Fruit fly (Drosophila melanogaster): Measurements from ENCODE around the gene Tgs1.

The Tgs1 gene

dm6 chr3R:18252578-18252977, 2.8 kb upstream of the Tgs1 start, which contains the start of gene CG12320:
Gene CG12320, minus strand, starts transcription at chr3R:18252734.
- TF ChIP-seq CG15710 (tag; optimal IDR thresholded peaks at IDR 0.05), result no peak
- TF ChIP-seq CG32121 (GFP tag; IDR thresholded peaks at IDR 0.05), result no peak

- TF ChIP-seq CG34367 (tag; optimal IDR thresholded peaks at IDR 0.05), result no peak
- TF ChIP-seq Pif1A (GFP tag; optimal IDR thresholded peaks at IDR 0.05), result no peak
- TF ChIP-seq D1 (tag; optimal IDR thresholded peaks at IDR 0.05), result no peak
- no peak for TF ChIP-seq CG13204 (GFP tag; optimal IDR thresholded peaks at IDR 0.05)
- no peak for TF ChIP-seq CG32121 (GFP tag; IDR thresholded peaks at IDR 0.05)
Observed at dm6 chr3R:18260016-18260415, 4.7 kb downstream of the Tgs1 start.

dm6 chr3R:18261602-18262001, 6.3 kb downstream of the Tgs1 start:
- TF ChIP-seq CG8159 (tag; optimal IDR thresholded peaks at IDR 0.05) (no peak), CG17806 (tag; optimal IDR thresholded peaks at IDR 0.05) (no peak), CG15710 (tag; optimal IDR thresholded peaks at IDR 0.05) (no peak), CG9948 (tag; optimal IDR thresholded peaks at IDR 0.05) (no peak), EcR (GFP tag; optimal IDR thresholded peaks at IDR 0.05) (no peak), CG13204 (GFP tag; optimal IDR thresholded peaks at IDR 0.05) (no peak), Pif1A (GFP tag; optimal IDR thresholded peaks at IDR 0.05) (no peak), Snoo (tag; optimal IDR thresholded peaks at IDR 0.05) (no peak), fd96Ca (GFP tag; IDR thresholded peaks at IDR 0.05) (no peak), Pif1B (GFP tag; optimal IDR thresholded peaks at IDR 0.05) (no peak), CG14655 (GFP tag; optimal IDR thresholded peaks at IDR 0.05) (no peak), CG8301 (tag; optimal IDR thresholded peaks at IDR 0.05) (no peak), rn (GFP tag; IDR thresholded peaks at IDR 0.05) (no peak)

- TF ChIP-seq CG34367 (tag; optimal IDR thresholded peaks at IDR 0.05), result no peak
- no peak for TF ChIP-seq CG15710 (tag; optimal IDR thresholded peaks at IDR 0.05)
- no peak for TF ChIP-seq D1 (tag; optimal IDR thresholded peaks at IDR 0.05)
- no peak for TF ChIP-seq CG32121 (GFP tag; IDR thresholded peaks at IDR 0.05)
- TF ChIP-seq CG8159 (tag; optimal IDR thresholded peaks at IDR 0.05), result no peak
- no peak for TF ChIP-seq CG13204 (GFP tag; optimal IDR thresholded peaks at IDR 0.05)
Observed at dm6 chr3R:18265275-18265674, 9.9 kb downstream of the Tgs1 start.

- TF ChIP-seq rn (GFP tag; IDR thresholded peaks at IDR 0.05) (no peak), Pif1B (GFP tag; optimal IDR thresholded peaks at IDR 0.05) (no peak), EcR (GFP tag; optimal IDR thresholded peaks at IDR 0.05) (no peak), CG12605 (GFP tag; IDR thresholded peaks at IDR 0.05) (no peak), CG17806 (tag; optimal IDR thresholded peaks at IDR 0.05) (no peak), Pif1A (GFP tag; optimal IDR thresholded peaks at IDR 0.05) (no peak), CG4496 (GFP tag; IDR thresholded peaks at IDR 0.05) (no peak), CG10348 (GFP tag; IDR thresholded peaks at IDR 0.05) (no peak), CG8301 (tag; optimal IDR thresholded peaks at IDR 0.05) (no peak), CG9948 (tag; optimal IDR thresholded peaks at IDR 0.05) (no peak), CG14655 (GFP tag; optimal IDR thresholded peaks at IDR 0.05) (no peak), CG32121 (GFP tag; IDR thresholded peaks at IDR 0.05) (no peak), CG13204 (GFP tag; optimal IDR thresholded peaks at IDR 0.05) (no peak), CG15710 (tag; optimal IDR thresholded peaks at IDR 0.05) (no peak)
Observed at dm6 chr3R:18266665-18267064, 11.3 kb downstream of the Tgs1 start.

dm6 chr3R:18267489-18267888, 12.2 kb downstream of the Tgs1 start, which contains the start of gene CG18599:
Gene CG18599, plus strand, starts transcription at chr3R:18267789.
- TF ChIP-seq gl (tag; optimal IDR thresholded peaks at IDR 0.05) (no peak), Pif1A (GFP tag; optimal IDR thresholded peaks at IDR 0.05) (no peak), CG13204 (GFP tag; optimal IDR thresholded peaks at IDR 0.05) (no peak), rn (GFP tag; IDR thresholded peaks at IDR 0.05) (no peak), Snoo (tag; optimal IDR thresholded peaks at IDR 0.05) (no peak), Pif1B (GFP tag; optimal IDR thresholded peaks at IDR 0.05) (no peak), EcR (GFP tag; optimal IDR thresholded peaks at IDR 0.05) (no peak), fd96Ca (GFP tag; IDR thresholded peaks at IDR 0.05) (no peak), D1 (tag; optimal IDR thresholded peaks at IDR 0.05) (no peak), Ets98B (GFP tag; IDR thresholded peaks at IDR 0.05) (no peak), CG17806 (tag; optimal IDR thresholded peaks at IDR 0.05) (no peak), CG8159 (tag; optimal IDR thresholded peaks at IDR 0.05) (no peak), CG9948 (tag; optimal IDR thresholded peaks at IDR 0.05) (no peak), CG15710 (tag; optimal IDR thresholded peaks at IDR 0.05) (no peak), CG8301 (tag; optimal IDR thresholded peaks at IDR 0.05) (no peak), CG10348 (GFP tag; IDR thresholded peaks at IDR 0.05) (no peak), CG12605 (GFP tag; IDR thresholded peaks at IDR 0.05) (no peak), CG4496 (GFP tag; IDR thresholded peaks at IDR 0.05) (no peak)

dm6 chr3R:18269744-18270348, 14.5 kb downstream of the Tgs1 start:
- TF ChIP-seq rn (GFP tag; IDR thresholded peaks at IDR 0.05) (no peak), CG32121 (GFP tag; IDR thresholded peaks at IDR 0.05) (no peak), fd96Ca (GFP tag; IDR thresholded peaks at IDR 0.05) (no peak), CG15710 (tag; optimal IDR thresholded peaks at IDR 0.05) (no peak), CG13204 (GFP tag; optimal IDR thresholded peaks at IDR 0.05) (no peak), CG9948 (tag; optimal IDR thresholded peaks at IDR 0.05) (no peak), CG34367 (tag; optimal IDR thresholded peaks at IDR 0.05) (no peak), Snoo (tag; optimal IDR thresholded peaks at IDR 0.05) (no peak), CG8159 (tag; optimal IDR thresholded peaks at IDR 0.05) (no peak), CG4496 (GFP tag; IDR thresholded peaks at IDR 0.05) (no peak), D1 (tag; optimal IDR thresholded peaks at IDR 0.05) (no peak), CG14655 (GFP tag; optimal IDR thresholded peaks at IDR 0.05) (no peak), CG17806 (tag; optimal IDR thresholded peaks at IDR 0.05) (no peak), CG10348 (GFP tag; IDR thresholded peaks at IDR 0.05) (no peak), CG12605 (GFP tag; IDR thresholded peaks at IDR 0.05) (no peak), gl (tag; optimal IDR thresholded peaks at IDR 0.05) (no peak)

All from whole organism, pupa.